Worm (Caenorhabditis elegans) whole organism, L1 larva: ENCODE results near the gene skr-17.

Experiments used
- C34B4.2 ChIP-seq: sonication (generic microtip); optimal IDR thresholded peaks from 2 replicates; lab custom pipeline; 2017; ENCODE audit warnings: mild to moderate bottlenecking, missing genetic modification characterization, missing compliant biosample characterization
- F16B12.6 ChIP-seq: fragments of 150-350 bp; optimal IDR thresholded peaks from 2 replicates; lab custom pipeline; 2014; ENCODE audit warnings: missing biosample characterization, missing genetic modification characterization
- aha-1 ChIP-seq: fragments of 150-350 bp; optimal IDR thresholded peaks from 2 replicates; lab custom pipeline; 2014; ENCODE audit warnings: missing biosample characterization, missing genetic modification characterization
- aly-2 ChIP-seq: fragments of 150-350 bp; optimal IDR thresholded peaks from 2 replicates; lab custom pipeline; 2014; ENCODE audit warnings: missing biosample characterization, missing genetic modification characterization
- ama-1 ChIP-seq: fragments of 150-350 bp; optimal IDR thresholded peaks from 2 replicates; lab custom pipeline; 2014
- blmp-1 ChIP-seq: fragments of 150-350 bp; optimal IDR thresholded peaks from 2 replicates; lab custom pipeline; 2014; ENCODE audit warnings: missing biosample characterization, missing genetic modification characterization
- ceh-82 ChIP-seq, 3 experiments: fragments of 150-350 bp in 1 of 3; sonication (generic microtip) in 2 of 3; optimal IDR thresholded peaks; 2 replicates each; lab custom pipeline; 2014 to 2017; ENCODE audit warnings: missing biosample characterization in 3 of 3, missing genetic modification characterization in 3 of 3
- ceh-88 ChIP-seq: fragments of 200-800 bp; sonication (Bioruptor generic); IDR thresholded peaks from 2 replicates; pipeline ENCODE4 v1.3.6; 2022; ENCODE audit warnings: missing genetic modification characterization, missing compliant biosample characterization
- ceh-90 ChIP-seq: sonication (generic microtip); optimal IDR thresholded peaks from 2 replicates; lab custom pipeline; 2016; ENCODE audit warnings: missing genetic modification characterization, missing compliant biosample characterization
- ces-1 ChIP-seq: fragments of 150-350 bp; optimal IDR thresholded peaks from 2 replicates; lab custom pipeline; 2014; ENCODE audit warnings: missing biosample characterization, missing genetic modification reagents, missing genetic modification characterization
- dsc-1 ChIP-seq: sonication (generic microtip); optimal IDR thresholded peaks from 2 replicates; lab custom pipeline; 2016; ENCODE audit warnings: mild to moderate bottlenecking, missing genetic modification characterization, missing compliant biosample characterization
- efl-1 ChIP-seq, 4 experiments: fragments of 150-350 bp; optimal IDR thresholded peaks in 3 of 4; peaks in 1 of 4; 1 replicate in 1 of 4; 2 replicates in 3 of 4; lab custom pipeline; 2014; ENCODE audit warnings: missing biosample characterization in 2 of 4, missing genetic modification characterization in 2 of 4, missing genetic modification reagents in 2 of 4
- elt-3 ChIP-seq, 6 experiments: fragments of 150-350 bp in 1 of 6; sonication (generic microtip); optimal IDR thresholded peaks; 2 replicates each; lab custom pipeline; 2017 to 2018; ENCODE audit warnings: missing biosample characterization in 6 of 6, missing genetic modification characterization in 6 of 6, inconsistent platforms in 1 of 6
- fos-1 ChIP-seq: fragments of 150-350 bp; optimal IDR thresholded peaks from 2 replicates; lab custom pipeline; 2014; ENCODE audit warnings: missing biosample characterization, missing genetic modification characterization
- grh-1 ChIP-seq: fragments of 200-800 bp; sonication (Bioruptor generic); IDR thresholded peaks from 2 replicates; pipeline ENCODE4 v1.3.6; 2022; ENCODE audit warnings: missing genetic modification reagents, missing genetic modification characterization, missing compliant biosample characterization
- hlh-17 ChIP-seq: fragments of 200-800 bp; sonication (Bioruptor generic); optimal IDR thresholded peaks from 2 replicates; lab custom pipeline; 2018; ENCODE audit warnings: missing genetic modification characterization, mild to moderate bottlenecking, missing compliant biosample characterization, moderate library complexity, borderline replicate concordance
- irx-1 ChIP-seq: sonication (generic microtip); optimal IDR thresholded peaks from 2 replicates; lab custom pipeline; 2016; ENCODE audit warnings: missing genetic modification characterization, missing compliant biosample characterization
- lin-14 ChIP-seq: fragments of 200-800 bp; sonication (Bioruptor generic); optimal IDR thresholded peaks from 2 replicates; lab custom pipeline; 2018; ENCODE audit warnings: mild to moderate bottlenecking, missing genetic modification characterization, moderate library complexity, missing compliant biosample characterization
- lin-35 ChIP-seq, 2 experiments: fragments of 150-350 bp; optimal IDR thresholded peaks; 2 replicates each; lab custom pipeline; 2014; ENCODE audit warnings: missing biosample characterization in 2 of 2, missing genetic modification characterization in 2 of 2, missing genetic modification reagents in 2 of 2
- lsy-2 ChIP-seq, 2 experiments: fragments of 150-350 bp; optimal IDR thresholded peaks; 2 replicates each; lab custom pipeline; 2014; ENCODE audit warnings: missing biosample characterization in 2 of 2, missing genetic modification characterization in 2 of 2
- mab-9 ChIP-seq: fragments of 200-800 bp; sonication (Bioruptor generic); IDR thresholded peaks from 2 replicates; pipeline ENCODE4 v1.3.6; 2022; ENCODE audit warnings: missing genetic modification reagents, missing genetic modification characterization, missing compliant biosample characterization
- nhr-11 ChIP-seq: fragments of 150-350 bp; optimal IDR thresholded peaks from 2 replicates; lab custom pipeline; 2014; ENCODE audit warnings: missing biosample characterization, missing genetic modification characterization
- nhr-19 ChIP-seq: fragments of 200-800 bp; sonication (Bioruptor generic); conservative IDR thresholded peaks from 2 replicates; pipeline ENCODE4 v1.3.6; 2022; ENCODE audit warnings: missing genetic modification characterization, missing compliant biosample characterization
- nhr-20 ChIP-seq: sonication (generic microtip); optimal IDR thresholded peaks from 2 replicates; lab custom pipeline; 2016; ENCODE audit warnings: mild to moderate bottlenecking, missing genetic modification characterization, missing compliant biosample characterization
- nhr-47 ChIP-seq: sonication (generic microtip); optimal IDR thresholded peaks from 2 replicates; lab custom pipeline; 2016; ENCODE audit warnings: mild to moderate bottlenecking, missing genetic modification characterization, moderate library complexity, missing compliant biosample characterization
- nhr-71 ChIP-seq: sonication (generic microtip); optimal IDR thresholded peaks from 2 replicates; lab custom pipeline; 2016; ENCODE audit warnings: mild to moderate bottlenecking, missing genetic modification characterization, moderate library complexity, missing compliant biosample characterization
- nhr-85 ChIP-seq: sonication (generic microtip); peaks from one replicate; lab custom pipeline; 2016; ENCODE audit warnings: missing genetic modification characterization, inconsistent platforms, missing compliant biosample characterization
- nhr-90 ChIP-seq: sonication (generic microtip); optimal IDR thresholded peaks from 2 replicates; lab custom pipeline; 2016; ENCODE audit warnings: mild to moderate bottlenecking, missing genetic modification characterization, missing compliant biosample characterization; ENCODE audit not compliant: poor library complexity
- pax-3 ChIP-seq: fragments of 200-800 bp; sonication (Bioruptor generic); optimal IDR thresholded peaks from 2 replicates; lab custom pipeline; 2018; ENCODE audit warnings: mild to moderate bottlenecking, missing genetic modification characterization, moderate library complexity, missing compliant biosample characterization
- pqm-1 ChIP-seq: sonication (generic microtip); optimal IDR thresholded peaks from 3 replicates; lab custom pipeline; 2017; ENCODE audit warnings: missing biosample characterization, missing genetic modification characterization
- rnt-1 ChIP-seq: sonication (generic microtip); optimal IDR thresholded peaks from 2 replicates; lab custom pipeline; 2016; ENCODE audit warnings: mild to moderate bottlenecking, missing genetic modification characterization, moderate library complexity, missing compliant biosample characterization
- snu-23 ChIP-seq: sonication (generic microtip); optimal IDR thresholded peaks from 2 replicates; lab custom pipeline; 2016; ENCODE audit warnings: missing genetic modification characterization, missing compliant biosample characterization
- sup-37 ChIP-seq: fragments of 200-800 bp; sonication (Bioruptor generic); optimal IDR thresholded peaks from 2 replicates; lab custom pipeline; 2018; ENCODE audit warnings: mild to moderate bottlenecking, missing genetic modification characterization, missing compliant biosample characterization
- swsn-7 ChIP-seq: sonication (generic microtip); optimal IDR thresholded peaks from 2 replicates; lab custom pipeline; 2016; ENCODE audit warnings: missing genetic modification characterization, missing compliant biosample characterization
- tbx-2 ChIP-seq: sonication (generic microtip); optimal IDR thresholded peaks from 2 replicates; lab custom pipeline; 2016; ENCODE audit warnings: missing genetic modification characterization, missing compliant biosample characterization
- unc-130 ChIP-seq: fragments of 150-350 bp; optimal IDR thresholded peaks from 2 replicates; lab custom pipeline; 2017; ENCODE audit warnings: missing biosample characterization, missing genetic modification characterization, inconsistent platforms
- unc-62 ChIP-seq: fragments of 150-350 bp; optimal IDR thresholded peaks from 2 replicates; lab custom pipeline; 2014; ENCODE audit warnings: missing biosample characterization, missing genetic modification reagents, missing genetic modification characterization
- xbp-1 ChIP-seq: sonication (generic microtip); optimal IDR thresholded peaks from 2 replicates; lab custom pipeline; 2016; ENCODE audit warnings: missing genetic modification characterization, missing compliant biosample characterization

skr-17 gene

DNA sequence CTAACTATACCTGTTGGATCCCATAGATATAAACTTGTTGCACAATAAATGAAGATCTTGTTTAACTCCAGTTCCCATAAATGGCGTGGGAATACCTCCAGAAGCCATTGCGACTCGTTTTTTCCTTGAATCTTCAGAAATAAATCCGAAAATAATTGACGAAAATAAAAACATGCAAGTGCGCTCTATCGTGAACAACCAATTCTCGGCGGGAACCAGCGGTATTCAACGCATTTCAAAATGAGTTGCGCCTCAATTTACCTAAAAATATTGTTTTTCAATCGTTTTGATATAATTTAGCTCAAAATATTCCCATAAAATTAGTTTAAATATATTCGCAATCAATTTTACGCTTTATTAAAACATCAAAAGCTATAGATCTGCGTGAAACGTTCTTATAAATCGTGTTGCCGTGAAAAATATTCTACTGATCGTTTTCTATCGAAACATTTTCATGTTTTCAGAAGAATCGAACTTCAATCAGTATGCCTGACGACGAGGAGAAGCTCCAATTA, 2.2 kb upstream of the skr-17 start, which contains the start of the genes snpc-1.1 and spdl-1 (continued):
- TF ChIP-seq sup-37 (GFP tag; lab: Kevin White, UChicago) (no peak), dsc-1 (tag; lab: Kevin White, UChicago) (no peak), unc-130 (tag; lab: Kevin White, UChicago) (no peak), C34B4.2 (no peak), rnt-1 (tag; lab: Kevin White, UChicago) (peak; percentile 22), lin-35 (GFP tag; optimal IDR thresholded peaks at IDR 0.05; lab: Kevin White, UChicago) (peak; percentile 67 to 91), swsn-7 (tag; lab: Kevin White, UChicago) (no peak), ceh-88 (GFP tag; lab: Robert Waterston, UW) (no peak), irx-1 (tag; lab: Kevin White, UChicago) (no peak), pax-3 (tag; lab: Kevin White, UChicago) (no peak), mab-9 (no peak), ceh-82 (tag; optimal IDR thresholded peaks at IDR 0.05; lab: Kevin White, UChicago) (peak in 1 of 3 experiments; percentile 7), aly-2 (tag; lab: Kevin White, UChicago) (no peak), ceh-90 (tag; lab: Kevin White, UChicago) (no peak), F16B12.6 (no peak), ces-1 (GFP tag; lab: Kevin White, UChicago) (no peak), nhr-47 (tag; lab: Kevin White, UChicago) (no peak), pqm-1 (tag; lab: Kevin White, UChicago) (no peak)

DNA sequence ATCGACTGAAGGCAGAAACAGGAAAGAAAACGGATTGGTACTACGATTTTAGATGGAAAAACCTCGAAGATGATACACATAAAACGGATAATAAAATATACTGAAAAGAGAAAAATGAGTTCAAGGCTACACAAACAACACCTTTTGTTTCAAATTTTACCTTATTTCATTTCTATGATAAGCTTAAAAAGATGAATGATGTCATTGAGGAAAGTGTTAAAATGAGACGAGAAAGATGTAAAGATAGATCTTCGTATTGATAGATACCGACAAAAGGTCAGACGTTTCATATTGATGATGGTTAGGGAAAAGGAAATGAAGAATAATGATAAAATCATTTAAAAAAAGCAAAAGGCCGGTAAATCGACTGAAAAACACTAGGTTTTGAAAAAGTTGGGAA, 6.3 kb downstream of the skr-17 start:
- TF ChIP-seq nhr-71, result peak; percentile 14
- peak; percentile 75 for TF ChIP-seq nhr-85
- peak; percentile 31 for TF ChIP-seq lin-14 (GFP tag; lab: Kevin White, UChicago)
- TF ChIP-seq pqm-1 (tag; lab: Kevin White, UChicago), result no peak
- peak in 1 of 6 experiments; percentile 63 for TF ChIP-seq elt-3 (tag; optimal IDR thresholded peaks at IDR 0.05; lab: Kevin White, UChicago)
- TF ChIP-seq hlh-17 (GFP tag; lab: Kevin White, UChicago), result no peak
- no peak for TF ChIP-seq nhr-11 (tag; lab: Kevin White, UChicago)

DNA sequence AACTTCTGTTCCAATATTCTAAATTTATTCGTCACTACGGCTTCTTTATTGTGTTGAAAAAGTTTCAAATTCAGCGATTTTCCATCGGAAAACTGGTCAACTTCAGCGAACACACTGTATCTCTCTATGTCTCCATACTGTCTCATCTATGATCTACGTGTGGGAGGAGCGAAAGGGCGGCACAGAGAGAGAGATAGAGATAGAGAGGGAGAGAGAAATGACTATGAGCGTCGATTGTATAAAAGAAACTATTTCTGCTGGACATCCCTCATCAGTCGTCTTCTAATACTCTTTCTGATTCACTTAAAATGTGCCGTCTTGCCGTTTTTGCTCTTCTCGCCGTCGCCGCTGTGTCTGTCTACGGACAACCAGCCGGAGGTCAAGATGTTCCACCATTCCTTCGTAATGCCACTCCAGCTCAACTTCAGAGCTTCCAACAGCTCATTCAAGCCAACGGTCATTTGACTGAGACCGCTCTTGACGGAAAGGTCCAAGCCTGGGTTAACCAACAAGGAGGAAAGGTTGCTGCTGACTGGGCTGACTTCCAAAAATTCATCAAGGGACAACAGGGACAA, 7.1 kb downstream of the skr-17 start, which contains the start of gene srlf-1:
TSS of gene srlf-1 (plus strand) at position 268 of the 575 bp plus-strand sequence.
- TF ChIP-seq fos-1 (tag; lab: Kevin White, UChicago) (no peak), snu-23 (GFP tag; lab: Kevin White, UChicago) (peak; percentile 38), nhr-85 (peak; percentile 66), lin-35 (GFP tag; optimal IDR thresholded peaks at IDR 0.05; lab: Kevin White, UChicago) (peak in 1 of 2 experiments; percentile 23), lsy-2 (tag; optimal IDR thresholded peaks at IDR 0.05; lab: Kevin White, UChicago) (peak in 1 of 2 experiments; percentile 18), nhr-20 (peak; percentile 39), nhr-71 (peak; percentile 33), lin-14 (GFP tag; lab: Kevin White, UChicago) (peak; percentile 50), xbp-1 (tag; lab: Kevin White, UChicago) (peak; percentile 5), aha-1 (tag; lab: Kevin White, UChicago) (no peak), blmp-1 (tag; lab: Kevin White, UChicago) (peak; percentile 83), unc-62 (no peak), tbx-2 (tag; lab: Kevin White, UChicago) (no peak), grh-1 (GFP tag; lab: Robert Waterston, UW) (peak; percentile 48), swsn-7 (tag; lab: Kevin White, UChicago) (peak; percentile 9), nhr-47 (tag; lab: Kevin White, UChicago) (peak; percentile 41), efl-1 (optimal IDR thresholded peaks at IDR 0.05; lab: Kevin White, UChicago) (no peak), efl-1 (GFP tag; optimal IDR thresholded peaks at IDR 0.05 in 1 of 2; lab: Kevin White, UChicago) (peak in 1 of 2 experiments; percentile 47), nhr-19 (GFP tag; lab: Robert Waterston, UW) (peak; percentile 19; the same call in 1 of the 2 replicates), nhr-90 (peak; percentile 32), ama-1 (lab: Kevin White, UChicago) (peak; percentile 77)
